Worm (Caenorhabditis elegans): Measurements from ENCODE around the gene Y43B11AR.3.

Y43B11AR.3 gene

DNA sequence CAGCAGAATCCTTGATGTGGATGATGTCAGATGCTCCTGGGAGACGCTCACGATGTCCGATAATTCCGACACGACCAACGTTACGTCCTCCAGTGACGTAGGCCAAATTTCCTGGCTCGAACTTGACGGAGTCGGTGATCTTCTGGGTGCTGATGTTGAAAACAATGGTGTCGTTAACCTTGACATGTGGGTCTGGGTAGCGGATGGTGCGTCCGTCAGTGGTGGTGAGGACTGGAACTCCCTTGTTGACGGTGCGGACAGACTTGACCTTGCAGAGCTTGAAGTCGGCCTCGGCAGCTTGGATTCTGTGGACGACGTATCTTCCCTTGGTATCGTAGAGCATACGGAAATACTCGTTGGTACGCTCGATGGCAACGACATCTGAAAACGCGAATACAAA is 460 bp upstream of the Y43B11AR.3 start:
- TF ChIP-seq K09A11.1 (tag; optimal IDR thresholded peaks at IDR 0.05; ENCODE audit: insufficient read depth) (no peak), Y22D7AL.16 (tag; optimal IDR thresholded peaks at IDR 0.05) (no peak), tbx-2 (tag; optimal IDR thresholded peaks at IDR 0.05) (no peak), K02D7.2 (tag; optimal IDR thresholded peaks at IDR 0.05) (no peak), nhr-11 (tag; optimal IDR thresholded peaks at IDR 0.05) (no peak), ttx-3 (tag; optimal IDR thresholded peaks at IDR 0.05) (no peak), ceh-48 (tag; optimal IDR thresholded peaks at IDR 0.05) (no peak), fax-1 (tag; optimal IDR thresholded peaks at IDR 0.05) (no peak), ahr-1 (tag; optimal IDR thresholded peaks at IDR 0.05) (no peak), tbx-7 (tag; optimal IDR thresholded peaks at IDR 0.05) (no peak), C08G9.2 (tag; optimal IDR thresholded peaks at IDR 0.05) (no peak), unc-86 (tag; optimal IDR thresholded peaks at IDR 0.05) (no peak), ama-1 (optimal IDR thresholded peaks at IDR 0.05) (no peak), rnt-1 (tag; optimal IDR thresholded peaks at IDR 0.05) (no peak), pros-1 (tag; optimal IDR thresholded peaks at IDR 0.05) (no peak), pat-9 (tag; optimal IDR thresholded peaks at IDR 0.05) (no peak), ceh-19 (GFP tag; optimal IDR thresholded peaks at IDR 0.05) (no peak), hlh-30 (tag; optimal IDR thresholded peaks at IDR 0.05; ENCODE audit: insufficient read depth) (no peak), nfya-1 (tag; optimal IDR thresholded peaks at IDR 0.05) (no peak)

- TF ChIP-seq K09A11.1 (tag; optimal IDR thresholded peaks at IDR 0.05; ENCODE audit: insufficient read depth) (no peak), pha-4 (tag; optimal IDR thresholded peaks at IDR 0.05) (no peak), ceh-9 (tag; optimal IDR thresholded peaks at IDR 0.05) (no peak), unc-86 (tag; optimal IDR thresholded peaks at IDR 0.05) (no peak), lim-6 (tag; optimal IDR thresholded peaks at IDR 0.05) (no peak), Y22D7AL.16 (tag; optimal IDR thresholded peaks at IDR 0.05) (no peak), hlh-13 (GFP tag; optimal IDR thresholded peaks at IDR 0.05) (no peak), fkh-6 (tag; optimal IDR thresholded peaks at IDR 0.05) (no peak), ceh-22 (tag; optimal IDR thresholded peaks at IDR 0.05) (no peak), fax-1 (tag; optimal IDR thresholded peaks at IDR 0.05) (no peak), ceh-6 (GFP tag; optimal IDR thresholded peaks at IDR 0.05) (no peak), ceh-19 (GFP tag; optimal IDR thresholded peaks at IDR 0.05) (no peak), pat-9 (tag; optimal IDR thresholded peaks at IDR 0.05) (no peak), pros-1 (tag; optimal IDR thresholded peaks at IDR 0.05) (no peak), unc-42 (tag; optimal IDR thresholded peaks at IDR 0.05) (no peak), zip-5 (tag; optimal IDR thresholded peaks at IDR 0.05) (no peak), dve-1 (tag; optimal IDR thresholded peaks at IDR 0.05) (no peak), hlh-30 (tag; optimal IDR thresholded peaks at IDR 0.05; ENCODE audit: insufficient read depth) (no peak), F13H6.1 (tag; optimal IDR thresholded peaks at IDR 0.05) (no peak), odd-2 (tag; optimal IDR thresholded peaks at IDR 0.05) (no peak)
Observed at ce11 chrIV:7081214-7081613, 2.3 kb downstream of the Y43B11AR.3 start, which contains the start of gene Y43B11AR.1. TSS of gene Y43B11AR.1 (plus strand) at chrIV:7081514.

- TF ChIP-seq fkh-6 (tag; optimal IDR thresholded peaks at IDR 0.05) (no peak), unc-55 (GFP tag; optimal IDR thresholded peaks at IDR 0.05) (no peak), sox-2 (GFP tag; IDR thresholded peaks at IDR 0.05) (no peak), tbx-2 (tag; optimal IDR thresholded peaks at IDR 0.05) (no peak), pqm-1 (tag; optimal IDR thresholded peaks at IDR 0.05) (no peak), ztf-16 (tag; optimal IDR thresholded peaks at IDR 0.05) (no peak), sdc-2 (tag; optimal IDR thresholded peaks at IDR 0.05) (no peak), syd-9 (tag; optimal IDR thresholded peaks at IDR 0.05) (no peak), hlh-6 (tag; optimal IDR thresholded peaks at IDR 0.05) (no peak), hlh-30 (tag; optimal IDR thresholded peaks at IDR 0.05; ENCODE audit: insufficient read depth) (no peak)
Observed at ce11 chrIV:7075063-7075462, 8.5 kb downstream of the Y43B11AR.3 start, which contains the start of gene srg-50. TSS of gene srg-50 (minus strand) at chrIV:7075163.
